Worm (Caenorhabditis elegans) whole organism, late embryonic: ENCODE results near the gene srx-20.

Experiments
- C08G9.2 ChIP-seq: sonication (generic microtip); optimal IDR thresholded peaks from 2 replicates; lab custom pipeline; 2016; ENCODE audit warnings: mild to moderate bottlenecking, missing genetic modification characterization, moderate library complexity, missing compliant biosample characterization
- F13H6.1 ChIP-seq: sonication (generic microtip); optimal IDR thresholded peaks from 2 replicates; lab custom pipeline; 2016; ENCODE audit warnings: missing genetic modification characterization, missing compliant biosample characterization
- dmd-4 ChIP-seq: sonication (generic microtip); optimal IDR thresholded peaks from 2 replicates; lab custom pipeline; 2016; ENCODE audit warnings: borderline replicate concordance, missing genetic modification characterization, missing compliant biosample characterization
- eyg-1 ChIP-seq: sonication (generic microtip); optimal IDR thresholded peaks from 2 replicates; lab custom pipeline; 2016; ENCODE audit warnings: missing genotype, missing genetic modification characterization, missing compliant biosample characterization
- hlh-15 ChIP-seq: sonication (generic microtip); optimal IDR thresholded peaks from 2 replicates; lab custom pipeline; 2016; ENCODE audit warnings: missing genetic modification characterization, missing compliant biosample characterization
- lin-11 ChIP-seq: fragments of 200-800 bp; sonication (Bioruptor generic); optimal IDR thresholded peaks from 2 replicates; lab custom pipeline; 2018; ENCODE audit warnings: mild to moderate bottlenecking, missing genetic modification characterization, missing compliant biosample characterization
- nfya-1 ChIP-seq: sonication (generic microtip); optimal IDR thresholded peaks from 2 replicates; lab custom pipeline; 2017; ENCODE audit warnings: missing genetic modification characterization, mild to moderate bottlenecking, missing compliant biosample characterization, antibody characterized with exemption, moderate library complexity
- sdc-2 ChIP-seq: sonication (generic microtip); optimal IDR thresholded peaks from 2 replicates; lab custom pipeline; 2016; ENCODE audit warnings: missing genotype, missing genetic modification characterization, missing compliant biosample characterization
- unc-55 ChIP-seq: sonication (generic microtip); optimal IDR thresholded peaks from 2 replicates; lab custom pipeline; 2017; ENCODE audit warnings: missing biosample characterization, missing genetic modification reagents, missing genetic modification characterization

- TF ChIP-seq dmd-4 (tag; lab: Kevin White, UChicago) (no peak), sdc-2 (tag; lab: Kevin White, UChicago) (no peak), eyg-1 (no peak), C08G9.2 (tag; lab: Kevin White, UChicago) (no peak), unc-55 (GFP tag; lab: Kevin White, UChicago) (no peak), F13H6.1 (tag; lab: Kevin White, UChicago) (no peak), nfya-1 (tag; lab: Kevin White, UChicago) (no peak), lin-11 (tag; lab: Kevin White, UChicago) (no peak), hlh-15 (tag; lab: Kevin White, UChicago) (no peak)
Observed at ce11 chrIV:6824622-6825021, 43.3 kb upstream of the srx-20 start, which contains the start of gene H20E11.3.
